Worm (Caenorhabditis elegans): ENCODE measurements around the gene atx-2.

DNA sequence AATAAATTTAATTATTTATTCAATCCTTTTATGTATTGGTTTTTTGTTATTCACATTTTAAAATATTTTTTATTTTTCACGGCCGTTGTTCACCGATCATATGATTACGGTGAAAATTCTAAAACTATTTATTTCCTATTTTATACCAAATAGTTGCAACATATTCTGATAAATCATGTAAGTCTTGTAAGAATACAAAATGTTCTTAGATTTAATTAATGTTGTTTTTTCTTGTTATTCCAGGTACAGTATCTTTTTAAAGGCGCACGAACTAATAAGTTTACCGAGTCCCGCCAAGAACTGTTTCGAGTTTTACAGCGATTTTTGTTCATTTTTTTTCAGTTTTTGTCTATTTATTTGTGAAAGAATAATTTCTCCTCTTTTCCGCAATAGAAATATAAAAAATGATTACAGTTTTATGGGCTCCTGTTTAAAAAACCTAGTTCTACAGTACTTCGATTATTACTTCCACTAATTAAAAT is 8.4 kb downstream of the atx-2 start, which contains the start of gene D2045.5:
- no peak for TF ChIP-seq flt-1 (GFP tag; IDR thresholded peaks at IDR 0.05)
- TF ChIP-seq F13C5.2 (tag; optimal IDR thresholded peaks at IDR 0.05), result no peak
- TF ChIP-seq ama-1 (optimal IDR thresholded peaks at IDR 0.05), result no peak
- TF ChIP-seq ceh-36 (tag; optimal IDR thresholded peaks at IDR 0.05), result no peak
- no peak for TF ChIP-seq ceh-13 (GFP tag; optimal IDR thresholded peaks at IDR 0.05)
- no peak for TF ChIP-seq scrt-1 (GFP tag; IDR thresholded peaks at IDR 0.05)
- no peak for TF ChIP-seq sea-1 (GFP tag; conservative IDR thresholded peaks at IDR 0.05)
- TF ChIP-seq tbx-37 (GFP tag; conservative IDR thresholded peaks at IDR 0.05), result no peak
- TF ChIP-seq hnd-1 (tag; optimal IDR thresholded peaks at IDR 0.05), result no peak
- no peak for TF ChIP-seq aly-1 (tag; optimal IDR thresholded peaks at IDR 0.05)
- no peak for TF ChIP-seq hmbx-1 (tag; optimal IDR thresholded peaks at IDR 0.05)
- no peak for TF ChIP-seq ets-7 (tag; optimal IDR thresholded peaks at IDR 0.05)

Measured in whole organism, early embryonic.